Worm (Caenorhabditis elegans) whole organism, young adult: Measurements from ENCODE around the gene cest-13.

Experiments
- B0035.1 ChIP-seq: sonication (generic microtip); optimal IDR thresholded peaks from 2 replicates; lab custom pipeline; 2016; ENCODE audit warnings: missing genetic modification characterization, mild to moderate bottlenecking, missing compliant biosample characterization, missing genotype, missing genetic modification reagents
- B0336.3 ChIP-seq: fragments of 200-800 bp; sonication (Bioruptor generic); IDR thresholded peaks from 2 replicates; pipeline ENCODE4 v1.3.6; 2022; ENCODE audit warnings: missing genetic modification characterization, missing compliant biosample characterization
- D2030.7 ChIP-seq: fragments of 200-800 bp; sonication (Bioruptor generic); IDR thresholded peaks from 2 replicates; pipeline ENCODE4 v1.3.6; 2022; ENCODE audit warnings: missing genetic modification reagents, missing genetic modification characterization, missing compliant biosample characterization
- F57C9.4 ChIP-seq: sonication (generic microtip); optimal IDR thresholded peaks from 2 replicates; lab custom pipeline; 2017; ENCODE audit warnings: mild to moderate bottlenecking, missing genetic modification characterization, missing compliant biosample characterization
- Y53F4B.3 ChIP-seq: fragments of 200-800 bp; sonication (Bioruptor generic); IDR thresholded peaks from 2 replicates; pipeline ENCODE4 v1.3.6; 2022; ENCODE audit warnings: missing genetic modification reagents, missing genetic modification characterization, missing compliant biosample characterization
- Y67H2A.10 ChIP-seq: fragments of 200-800 bp; sonication (Bioruptor generic); conservative IDR thresholded peaks from 2 replicates; pipeline ENCODE4 v1.3.6; 2022; ENCODE audit warnings: missing genetic modification reagents, missing genetic modification characterization, missing compliant biosample characterization
- Y79H2A.3 ChIP-seq: fragments of 200-800 bp; sonication (Bioruptor generic); conservative IDR thresholded peaks from 2 replicates; pipeline ENCODE4 v1.3.6; 2022; ENCODE audit warnings: missing genetic modification reagents, missing genetic modification characterization, missing compliant biosample characterization
- ZK185.1 ChIP-seq: sonication (generic microtip); optimal IDR thresholded peaks from 2 replicates; lab custom pipeline; 2016; ENCODE audit warnings: mild to moderate bottlenecking, missing genetic modification characterization, missing compliant biosample characterization; ENCODE audit not compliant: poor library complexity, severe bottlenecking
- ama-1 ChIP-seq, 3 experiments: fragments of 150-350 bp in 1 of 3; sonication (generic microtip) in 2 of 3; optimal IDR thresholded peaks; 2 replicates each; lab custom pipeline; 2014 to 2018; ENCODE audit warnings: missing biosample characterization in 2 of 3, missing genetic modification characterization in 2 of 3, missing genetic modification reagents in 2 of 3
- aptf-2 ChIP-seq: fragments of 200-800 bp; sonication (Bioruptor generic); conservative IDR thresholded peaks from 2 replicates; pipeline ENCODE4 v1.3.6; 2022; ENCODE audit warnings: missing genetic modification reagents, missing genetic modification characterization, missing compliant biosample characterization
- atf-7 ChIP-seq: sonication (generic microtip); optimal IDR thresholded peaks from 2 replicates; lab custom pipeline; 2017; ENCODE audit warnings: mild to moderate bottlenecking, missing genetic modification characterization, missing compliant biosample characterization
- attf-6 ChIP-seq: fragments of 200-800 bp; sonication (Bioruptor generic); IDR thresholded peaks from 2 replicates; pipeline ENCODE4 v1.3.6; 2022; ENCODE audit warnings: missing genetic modification reagents, missing genetic modification characterization, missing compliant biosample characterization
- bed-1 ChIP-seq: fragments of 200-800 bp; sonication (Bioruptor generic); IDR thresholded peaks from 2 replicates; pipeline ENCODE4 v1.3.6; 2022; ENCODE audit warnings: missing genetic modification reagents, missing genetic modification characterization, missing compliant biosample characterization
- ceh-100 ChIP-seq: fragments of 200-800 bp; sonication (Bioruptor generic); IDR thresholded peaks from 2 replicates; pipeline ENCODE4 v1.3.6; 2022; ENCODE audit warnings: missing genetic modification reagents, missing genetic modification characterization, missing compliant biosample characterization
- chd-7 ChIP-seq: sonication (generic microtip); optimal IDR thresholded peaks from 2 replicates; lab custom pipeline; 2016; ENCODE audit warnings: mild to moderate bottlenecking, missing genetic modification characterization, moderate library complexity, missing compliant biosample characterization
- die-1 ChIP-seq: sonication (generic microtip); optimal IDR thresholded peaks from 2 replicates; lab custom pipeline; 2016; ENCODE audit warnings: missing genotype, mild to moderate bottlenecking, missing genetic modification characterization, missing compliant biosample characterization
- egl-18 ChIP-seq: fragments of 200-800 bp; sonication (Bioruptor generic); IDR thresholded peaks from 2 replicates; pipeline ENCODE4 v1.3.6; 2022; ENCODE audit warnings: missing genetic modification reagents, missing genetic modification characterization, missing compliant biosample characterization
- egl-44 ChIP-seq: fragments of 200-800 bp; sonication (Bioruptor generic); IDR thresholded peaks from 2 replicates; pipeline ENCODE4 v1.3.6; 2022; ENCODE audit warnings: missing genetic modification reagents, missing genetic modification characterization, missing compliant biosample characterization
- fkh-3 ChIP-seq: sonication (generic microtip); optimal IDR thresholded peaks from 2 replicates; lab custom pipeline; 2016; ENCODE audit warnings: mild to moderate bottlenecking, missing genetic modification characterization, missing compliant biosample characterization
- hlh-26 ChIP-seq: fragments of 200-800 bp; sonication (Bioruptor generic); conservative IDR thresholded peaks from 2 replicates; pipeline ENCODE4 v1.3.6; 2022; ENCODE audit warnings: missing genetic modification reagents, missing genetic modification characterization, missing compliant biosample characterization
- let-526 ChIP-seq: fragments of 200-800 bp; sonication (Bioruptor generic); IDR thresholded peaks from 2 replicates; pipeline ENCODE4 v1.3.6; 2022; ENCODE audit warnings: missing genetic modification reagents, missing genetic modification characterization, missing compliant biosample characterization
- let-607 ChIP-seq, 2 experiments: fragments of 200-800 bp in 1 of 2; sonication (Bioruptor generic) in 1 of 2; sonication (generic microtip) in 1 of 2; optimal IDR thresholded peaks; 2 replicates each; lab custom pipeline; 2016 to 2018; ENCODE audit warnings: mild to moderate bottlenecking in 2 of 2, missing compliant biosample characterization in 2 of 2, missing genetic modification characterization in 2 of 2, moderate library complexity in 2 of 2, missing genotype in 1 of 2
- lsy-27 ChIP-seq: sonication (generic microtip); optimal IDR thresholded peaks from 2 replicates; lab custom pipeline; 2017; ENCODE audit warnings: missing genetic modification characterization, mild to moderate bottlenecking, missing compliant biosample characterization, antibody characterized with exemption, missing genotype, borderline replicate concordance; ENCODE audit not compliant: insufficient read depth
- madf-6 ChIP-seq: fragments of 200-800 bp; sonication (Bioruptor generic); IDR thresholded peaks from 2 replicates; pipeline ENCODE4 v1.3.6; 2022; ENCODE audit warnings: missing genetic modification reagents, missing genetic modification characterization, missing compliant biosample characterization
- nfya-1 ChIP-seq: sonication (generic microtip); optimal IDR thresholded peaks from 2 replicates; lab custom pipeline; 2017; ENCODE audit warnings: antibody characterized with exemption, missing compliant biosample characterization, missing genetic modification characterization, borderline replicate concordance; ENCODE audit not compliant: insufficient read depth
- nfya-2 ChIP-seq: fragments of 200-800 bp; sonication (Bioruptor generic); IDR thresholded peaks from 2 replicates; pipeline ENCODE4 v1.3.6; 2022; ENCODE audit warnings: missing genetic modification reagents, missing genetic modification characterization, missing compliant biosample characterization
- nhr-80 ChIP-seq: sonication (generic microtip); optimal IDR thresholded peaks from 2 replicates; lab custom pipeline; 2016; ENCODE audit warnings: missing genetic modification characterization, missing compliant biosample characterization
- pbrm-1 ChIP-seq: fragments of 200-800 bp; sonication (Bioruptor generic); IDR thresholded peaks from 2 replicates; pipeline ENCODE4 v1.3.6; 2022; ENCODE audit warnings: missing genetic modification reagents, missing genetic modification characterization, missing compliant biosample characterization
- snpc-3.4 ChIP-seq: sonication (generic microtip); optimal IDR thresholded peaks from 2 replicates; lab custom pipeline; 2017; ENCODE audit warnings: missing genetic modification characterization, mild to moderate bottlenecking, missing compliant biosample characterization, antibody characterized with exemption, moderate library complexity, missing genotype, missing genetic modification reagents
- snpc-4 ChIP-seq, 5 experiments: fragments of 150-350 bp in 1 of 5; sonication (generic microtip) in 4 of 5; optimal IDR thresholded peaks; 2 replicates each; lab custom pipeline; 2014 to 2018; ENCODE audit warnings: missing genetic modification characterization in 5 of 5, missing biosample characterization in 3 of 5, antibody characterized with exemption in 2 of 5, mild to moderate bottlenecking in 2 of 5, missing compliant biosample characterization in 2 of 5, missing genotype in 2 of 5, moderate library complexity in 2 of 5, missing genetic modification reagents in 1 of 5
- sptf-2 ChIP-seq: fragments of 200-800 bp; sonication (Bioruptor generic); optimal IDR thresholded peaks from 2 replicates; lab custom pipeline; 2018; ENCODE audit warnings: mild to moderate bottlenecking, missing genetic modification characterization, missing compliant biosample characterization
- unc-130 ChIP-seq: sonication (generic microtip); optimal IDR thresholded peaks from 2 replicates; lab custom pipeline; 2016; ENCODE audit warnings: missing genetic modification reagents, missing genetic modification characterization, missing compliant biosample characterization
- zfh-2 ChIP-seq: fragments of 200-800 bp; sonication (Bioruptor generic); conservative IDR thresholded peaks from 2 replicates; pipeline ENCODE4 v1.3.6; 2022; ENCODE audit warnings: missing genetic modification reagents, missing genetic modification characterization, missing compliant biosample characterization
- ztf-25 ChIP-seq: fragments of 200-800 bp; sonication (Bioruptor generic); IDR thresholded peaks from 2 replicates; pipeline ENCODE4 v1.3.6; 2022; ENCODE audit warnings: missing genetic modification reagents, missing genetic modification characterization, missing compliant biosample characterization
- ztf-6 ChIP-seq: fragments of 200-800 bp; sonication (Bioruptor generic); IDR thresholded peaks from 2 replicates; pipeline ENCODE4 v1.3.6; 2022; ENCODE audit warnings: missing genetic modification reagents, missing genetic modification characterization, missing compliant biosample characterization

cest-13 gene

ce11 chrX:13717053-13717671, 42.9 kb upstream of the cest-13 start, which contains the start of gene shc-3 (continued):
- TF ChIP-seq fkh-3, result no peak
- peak; percentile 33 for TF ChIP-seq ZK185.1 (tag; lab: Kevin White, UChicago)
- 0 out of 2 replicates have a peak, but pooled peaks have one; percentile 9 for TF ChIP-seq pbrm-1
- TF ChIP-seq snpc-3.4, result peak; percentile 49
- no peak for TF ChIP-seq attf-6 (GFP tag; lab: Robert Waterston, UW)
- no peak for TF ChIP-seq F57C9.4
- TF ChIP-seq let-526, result no peak
- no peak for TF ChIP-seq chd-7 (tag; lab: Kevin White, UChicago)
- TF ChIP-seq nhr-80 (tag; lab: Kevin White, UChicago), result peak; percentile 4
- TF ChIP-seq die-1 (tag; lab: Kevin White, UChicago), result peak; percentile 41
- no peak for TF ChIP-seq zfh-2 (GFP tag; lab: Robert Waterston, UW)
- no peak for TF ChIP-seq nfya-2 (GFP tag; lab: Robert Waterston, UW)
- TF ChIP-seq Y67H2A.10 (GFP tag; lab: Robert Waterston, UW), result no peak
- TF ChIP-seq sptf-2 (GFP tag; lab: Kevin White, UChicago), result no peak

- no peak for TF ChIP-seq ama-1 (optimal IDR thresholded peaks at IDR 0.05; lab: Kevin White, UChicago)
- TF ChIP-seq ama-1 (GFP tag; optimal IDR thresholded peaks at IDR 0.05; lab: Kevin White, UChicago), result no peak
- no peak for TF ChIP-seq bed-1 (GFP tag; lab: Robert Waterston, UW)
- TF ChIP-seq hlh-26, result no peak
- TF ChIP-seq unc-130, result no peak
- TF ChIP-seq atf-7 (tag; lab: Kevin White, UChicago), result no peak
- no peak for TF ChIP-seq snpc-3.4
- no peak for TF ChIP-seq egl-44 (GFP tag; lab: Robert Waterston, UW)
- no peak for TF ChIP-seq ztf-6 (GFP tag; lab: Robert Waterston, UW)
- no peak for TF ChIP-seq madf-6 (GFP tag; lab: Robert Waterston, UW)
- TF ChIP-seq B0336.3 (GFP tag; lab: Robert Waterston, UW), result no peak
- TF ChIP-seq Y53F4B.3 (GFP tag; lab: Robert Waterston, UW), result no peak
- TF ChIP-seq Y79H2A.3 (GFP tag; lab: Robert Waterston, UW), result no peak
- no peak for TF ChIP-seq let-607 (tag; optimal IDR thresholded peaks at IDR 0.05; lab: Kevin White, UChicago)
- TF ChIP-seq ztf-25, result no peak
- TF ChIP-seq B0035.1 (tag; lab: Kevin White, UChicago), result no peak
- TF ChIP-seq ceh-100 (GFP tag; lab: Robert Waterston, UW), result no peak
- no peak for TF ChIP-seq nfya-1 (tag; lab: Kevin White, UChicago)
- TF ChIP-seq pbrm-1, result no peak
- no peak for TF ChIP-seq lsy-27 (tag; lab: Kevin White, UChicago)
- TF ChIP-seq aptf-2, result no peak
These were observed 37.2 kb upstream of the cest-13 start, which contains the start of gene poml-1 for ce11 chrX:13722821-13723220. Gene poml-1, minus strand, starts transcription at chrX:13722921.

ce11 chrX:13724364-13724763, 35.7 kb upstream of the cest-13 start, which contains the start of gene K11E4.6:
Gene K11E4.6, plus strand, starts transcription at chrX:13724664.
- TF ChIP-seq egl-18 (GFP tag; lab: Robert Waterston, UW) (no peak), D2030.7 (GFP tag; lab: Robert Waterston, UW) (no peak), snpc-4 (GFP tag; optimal IDR thresholded peaks at IDR 0.05; lab: Kevin White, UChicago) (no peak), snpc-4 (tag; optimal IDR thresholded peaks at IDR 0.05; lab: Kevin White, UChicago) (no peak)
